Worm (Caenorhabditis elegans): ENCODE measurements around the gene clp-2.

DNA sequence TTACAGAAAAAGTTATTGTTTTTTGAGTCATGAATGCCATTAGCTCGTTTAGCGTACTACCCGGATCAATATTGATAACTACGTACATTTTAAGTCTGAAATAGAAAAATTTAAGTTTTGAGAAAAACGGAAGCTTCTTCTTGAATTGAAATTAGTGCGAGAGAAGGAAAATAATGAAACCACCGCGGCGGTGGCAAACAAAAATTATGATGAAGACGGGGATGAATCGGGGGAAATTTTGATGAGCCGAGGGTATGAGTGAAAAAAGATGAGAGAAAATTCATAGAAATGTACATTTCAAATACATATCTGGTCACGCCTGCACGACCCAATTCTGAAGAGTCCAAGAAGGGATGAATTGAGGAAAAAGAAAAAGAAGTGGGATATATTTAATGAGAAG is 38.6 kb downstream of the clp-2 start, which contains the start of gene T23F11.4:
- TF ChIP-seq dao-5 (tag; optimal IDR thresholded peaks at IDR 0.05) (no peak), him-1 (tag; optimal IDR thresholded peaks at IDR 0.05) (no peak), W03F9.2 (tag; optimal IDR thresholded peaks at IDR 0.05) (no peak)

Data from whole organism, L4/young adult.